Fruit fly (Drosophila melanogaster) whole organism, adult: ENCODE results near the gene CG12519.
"Not testable (repeated sequence)": the region's sequence is repeated elsewhere in the genome, so short reads cannot be mapped to it uniquely, and the experiment has no call there.

Experiments used
- CG11617 ChIP-seq: fragments of 200-800 bp; sonication (Bioruptor generic); optimal IDR thresholded peaks from 2 replicates; lab custom pipeline; 2017; ENCODE audit warnings: mild to moderate bottlenecking, missing biosample characterization, missing genetic modification reagents, missing genetic modification characterization
- CG12768 ChIP-seq: fragments of 200-800 bp; sonication (Bioruptor generic); optimal IDR thresholded peaks from 2 replicates; lab custom pipeline; 2017; ENCODE audit warnings: missing biosample characterization, missing genetic modification characterization, mild to moderate bottlenecking, moderate library complexity, missing genetic modification reagents
- CG14711 ChIP-seq: fragments of 200-800 bp; sonication (Bioruptor generic); optimal IDR thresholded peaks from 2 replicates; lab custom pipeline; 2018; ENCODE audit warnings: missing biosample characterization, mild to moderate bottlenecking, missing genetic modification characterization, moderate library complexity
- CG1620 ChIP-seq: fragments of 200-800 bp; sonication (Bioruptor generic); optimal IDR thresholded peaks from 2 replicates; lab custom pipeline; 2016; ENCODE audit warnings: missing biosample characterization, missing genetic modification characterization
- CG33017 ChIP-seq: fragments of 200-800 bp; sonication (Bioruptor generic); optimal IDR thresholded peaks from 2 replicates; lab custom pipeline; 2018; ENCODE audit warnings: missing biosample characterization, mild to moderate bottlenecking, missing genetic modification characterization, moderate library complexity
- CG5204 ChIP-seq: fragments of 200-800 bp; sonication (Bioruptor generic); optimal IDR thresholded peaks from 2 replicates; lab custom pipeline; 2016; ENCODE audit warnings: missing biosample characterization, missing genetic modification characterization
- CG7045 ChIP-seq: fragments of 200-800 bp; sonication (Bioruptor generic); optimal IDR thresholded peaks from 2 replicates; lab custom pipeline; 2017; ENCODE audit warnings: missing biosample characterization, mild to moderate bottlenecking, missing genetic modification characterization
- CG7101 ChIP-seq: fragments of 200-800 bp; sonication (Bioruptor generic); optimal IDR thresholded peaks from 2 replicates; lab custom pipeline; 2018; ENCODE audit warnings: missing biosample characterization, mild to moderate bottlenecking, missing genetic modification characterization, moderate library complexity
- Clk ChIP-seq: fragments of 200-800 bp; sonication (Bioruptor generic); optimal IDR thresholded peaks from 2 replicates; lab custom pipeline; 2017; ENCODE audit warnings: missing biosample characterization, missing genetic modification characterization
- Crg-1 ChIP-seq: fragments of 200-800 bp; sonication (Bioruptor generic); optimal IDR thresholded peaks from 2 replicates; lab custom pipeline; 2016; ENCODE audit warnings: missing biosample characterization, missing genetic modification characterization
- Hr96 ChIP-seq: fragments of 200-800 bp; sonication (Bioruptor generic); optimal IDR thresholded peaks from 2 replicates; lab custom pipeline; 2016; ENCODE audit warnings: missing biosample characterization, missing genetic modification characterization
- Mnt ChIP-seq: fragments of 200-800 bp; sonication (Bioruptor generic); optimal IDR thresholded peaks from 2 replicates; lab custom pipeline; 2016; ENCODE audit warnings: missing biosample characterization, mild to moderate bottlenecking, missing genetic modification characterization
- bab1 ChIP-seq: fragments of 200-800 bp; sonication (Bioruptor generic); optimal IDR thresholded peaks from 3 replicates; lab custom pipeline; 2019; ENCODE audit warnings: missing biosample characterization, mild to moderate bottlenecking, missing genetic modification characterization, moderate library complexity
- cic ChIP-seq: fragments of 200-800 bp; sonication (Bioruptor generic); optimal IDR thresholded peaks from 2 replicates; lab custom pipeline; 2017; ENCODE audit warnings: missing biosample characterization, mild to moderate bottlenecking, missing genetic modification characterization, moderate library complexity
- cnc ChIP-seq, 2 experiments: fragments of >200 bp; optimal IDR thresholded peaks; 2 replicates each; lab custom pipeline; 2017
- kay ChIP-seq: fragments of 200-800 bp; sonication (Bioruptor generic); peaks from one replicate; lab custom pipeline; 2016; ENCODE audit warnings: missing biosample characterization, missing genetic modification characterization, borderline replicate concordance
- ovo ChIP-seq: fragments of 200-800 bp; sonication (Bioruptor generic); optimal IDR thresholded peaks from 2 replicates; lab custom pipeline; 2016; ENCODE audit warnings: missing biosample characterization, missing genetic modification characterization
- pad ChIP-seq: fragments of 200-800 bp; sonication (Bioruptor generic); optimal IDR thresholded peaks from 3 replicates; lab custom pipeline; 2017; ENCODE audit warnings: missing biosample characterization, missing genetic modification characterization, mild to moderate bottlenecking, moderate library complexity, missing genetic modification reagents
- tj ChIP-seq: fragments of 200-800 bp; sonication (Bioruptor generic); optimal IDR thresholded peaks from 3 replicates; lab custom pipeline; 2017; ENCODE audit warnings: missing biosample characterization, mild to moderate bottlenecking, missing genetic modification characterization, moderate library complexity
- toe ChIP-seq: fragments of 200-800 bp; sonication (Bioruptor generic); optimal IDR thresholded peaks from 2 replicates; lab custom pipeline; 2016; ENCODE audit warnings: missing biosample characterization, missing genetic modification characterization

Gene CG12519

DNA sequence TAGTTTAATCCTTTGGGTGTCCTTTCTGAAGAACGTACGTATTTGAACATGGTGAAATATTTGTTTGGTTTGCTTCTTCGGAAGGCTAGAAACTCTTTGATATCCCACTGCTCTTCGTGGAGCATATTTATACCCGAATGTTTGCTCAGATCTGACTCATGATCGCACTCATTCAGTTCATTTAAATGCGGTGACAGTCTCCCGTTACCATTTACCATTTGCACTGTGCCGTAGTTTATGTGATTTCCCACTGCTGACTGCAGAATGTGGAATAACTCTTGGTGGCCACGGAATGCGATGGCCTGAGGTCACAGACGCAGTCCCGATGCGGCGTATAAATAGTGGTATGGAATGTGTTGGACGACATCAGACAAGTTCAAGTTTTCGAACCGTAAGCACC is at the start of gene CG12519, which contains the start of gene 825-Oak:
Gene CG12519 (plus strand): TSS at position 364 of the 400 bp plus-strand sequence.
Gene 825-Oak (minus strand): TSS at position 101 of the 400 bp plus-strand sequence.
- TF ChIP-seq Clk; CG11617; Crg-1 (GFP tag; lab: Kevin White, UChicago): not testable (repeated sequence)

- no peak for TF ChIP-seq toe (GFP tag; lab: Kevin White, UChicago)
- no peak for TF ChIP-seq CG5204
- TF ChIP-seq tj (GFP tag; lab: Kevin White, UChicago), result no peak
- no peak for TF ChIP-seq Mnt (GFP tag; lab: Kevin White, UChicago)
- no peak for TF ChIP-seq pad (GFP tag; lab: Kevin White, UChicago)
- TF ChIP-seq Crg-1 (GFP tag; lab: Kevin White, UChicago), result no peak
- TF ChIP-seq CG1620 (GFP tag; lab: Kevin White, UChicago), result no peak
- TF ChIP-seq CG11617, result no peak
- TF ChIP-seq CG14711 (tag; lab: Kevin White, UChicago), result no peak
- TF ChIP-seq cic (GFP tag; lab: Kevin White, UChicago), result no peak
- no peak for TF ChIP-seq CG7101 (tag; lab: Kevin White, UChicago)
- no peak for TF ChIP-seq Clk
- TF ChIP-seq kay (GFP tag; lab: Kevin White, UChicago), result no peak
- no peak for TF ChIP-seq bab1
- TF ChIP-seq ovo (GFP tag; lab: Kevin White, UChicago), result no peak
- TF ChIP-seq cnc (optimal IDR thresholded peaks at IDR 0.05; lab: Kevin White, UChicago), result no peak
- TF ChIP-seq CG7045, result no peak
- no peak for TF ChIP-seq CG12768
These were observed 30.1 kb upstream of the CG12519 start for dm6 chr3L:19442239-19442638.

DNA sequence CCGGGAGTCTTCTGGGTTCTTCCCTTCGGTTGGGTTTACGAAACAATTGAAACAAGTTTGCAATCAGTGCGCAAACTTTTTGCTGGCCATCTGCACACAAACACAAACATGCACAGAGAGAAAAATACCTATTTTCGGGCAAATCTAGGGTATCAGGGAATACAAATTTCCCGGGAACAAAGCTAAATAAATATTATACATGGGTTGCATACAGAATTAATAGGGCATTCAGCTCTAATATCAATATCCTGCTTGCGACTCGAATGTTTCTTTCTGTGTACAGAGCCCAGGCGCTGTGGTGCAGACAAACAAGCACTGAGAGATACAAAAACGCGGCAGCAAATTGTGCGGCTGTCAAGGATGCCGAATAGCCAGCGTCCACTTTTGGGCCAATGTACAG is 28.2 kb upstream of the CG12519 start:
- TF ChIP-seq bab1 (no peak), CG11617 (no peak), Clk (no peak), CG12768 (no peak), CG33017 (no peak), Hr96 (GFP tag; lab: Kevin White, UChicago) (no peak), CG1620 (GFP tag; lab: Kevin White, UChicago) (no peak), ovo (GFP tag; lab: Kevin White, UChicago) (no peak), CG7045 (no peak), pad (GFP tag; lab: Kevin White, UChicago) (no peak)

dm6 chr3L:19446394-19447349 is 25.6 kb upstream of the CG12519 start, which contains the start of the genes CG33062 and Chd3:
CG33062 (minus strand) TSS chr3L:19446444.
Chd3 (plus strand) TSS chr3L:19447173.
- TF ChIP-seq pad (GFP tag; lab: Kevin White, UChicago) (no peak), CG7101 (tag; lab: Kevin White, UChicago) (no peak)

- TF ChIP-seq kay (GFP tag; lab: Kevin White, UChicago) (no peak), CG12768 (no peak), cnc (optimal IDR thresholded peaks at IDR 0.05; lab: Kevin White, UChicago) (no peak), bab1 (no peak), tj (GFP tag; lab: Kevin White, UChicago) (no peak), Mnt (GFP tag; lab: Kevin White, UChicago) (no peak)
These were observed 7.6 kb upstream of the CG12519 start, which contains the start of gene CG14095 for dm6 chr3L:19464659-19465058. CG14095 (minus strand) TSS chr3L:19464759.

dm6 chr3L:19466979-19467378 is 5.3 kb upstream of the CG12519 start, which contains the start of the genes CG14096 and CG32214:
CG14096 (minus strand) TSS chr3L:19467079.
CG32214 (plus strand) TSS chr3L:19467346.
- TF ChIP-seq Clk; cic (GFP tag; lab: Kevin White, UChicago); bab1: not testable (repeated sequence)

DNA sequence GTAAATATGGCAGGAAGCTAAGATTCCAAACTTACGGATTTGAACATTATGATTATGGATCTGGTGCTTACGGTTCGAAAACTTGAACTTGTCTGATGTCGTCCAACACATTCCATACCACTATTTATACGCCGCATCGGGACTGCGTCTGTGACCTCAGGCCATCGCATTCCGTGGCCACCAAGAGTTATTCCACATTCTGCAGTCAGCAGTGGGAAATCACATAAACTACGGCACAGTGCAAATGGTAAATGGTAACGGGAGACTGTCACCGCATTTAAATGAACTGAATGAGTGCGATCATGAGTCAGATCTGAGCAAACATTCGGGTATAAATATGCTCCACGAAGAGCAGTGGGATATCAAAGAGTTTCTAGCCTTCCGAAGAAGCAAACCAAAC is 3.2 kb downstream of the CG12519 start, which contains the start of the genes CG18294 and CG32213:
Gene CG18294 (minus strand): TSS at position 101 of the 400 bp plus-strand sequence.
Gene CG32213 (plus strand): TSS at position 362 of the 400 bp plus-strand sequence.
- not testable (repeated sequence) for TF ChIP-seq bab1; ovo (GFP tag; lab: Kevin White, UChicago); Crg-1 (GFP tag; lab: Kevin White, UChicago)
